Worm (Caenorhabditis elegans): ENCODE results near the gene ges-1.

DNA sequence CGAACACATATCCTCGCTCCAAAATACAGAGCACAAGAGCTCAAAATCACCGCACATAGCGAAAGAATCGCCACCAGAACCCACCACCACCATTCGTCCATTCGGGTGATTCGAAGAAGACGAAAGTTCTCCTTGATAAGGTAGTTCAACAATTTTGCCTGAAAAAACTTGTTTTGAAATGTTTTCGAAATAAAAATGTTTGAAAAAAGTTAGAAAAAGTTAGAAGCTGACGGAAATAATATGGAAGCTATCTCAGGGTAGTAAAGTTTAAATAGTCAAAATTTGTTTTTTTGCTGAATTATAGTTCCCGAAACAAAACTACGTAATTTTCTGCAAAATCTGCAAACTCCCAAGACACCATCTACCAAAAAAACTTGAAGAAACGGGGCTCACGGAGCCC is 20.5 kb downstream of the ges-1 start, which contains the start of gene snt-5:
- TF ChIP-seq daf-12 (tag; optimal IDR thresholded peaks at IDR 0.05) (no peak), aha-1 (tag) (no peak), egl-27 (tag; optimal IDR thresholded peaks at IDR 0.05) (no peak), dmd-9 (GFP tag; IDR thresholded peaks at IDR 0.05) (no peak), nhr-25 (tag; optimal IDR thresholded peaks at IDR 0.05; ENCODE audit: borderline replicate concordance, insufficient read depth) (no peak), pha-4 (GFP tag; IDR thresholded peaks at IDR 0.05) (no peak), pha-4 (tag; optimal IDR thresholded peaks at IDR 0.05) (no peak), unc-39 (tag; optimal IDR thresholded peaks at IDR 0.05) (no peak), lin-39 (tag; optimal IDR thresholded peaks at IDR 0.05) (no peak)
